Worm (Caenorhabditis elegans) whole organism, L4/young adult: ENCODE data around the gene asp-4.
A peak's percentile ranks its signal among the peaks of the same experiment; 100 is the strongest.

Source experiments
- W03F9.2 ChIP-seq: fragments of 150-350 bp; optimal IDR thresholded peaks from 2 replicates; lab custom pipeline; 2014; ENCODE audit warnings: missing biosample characterization, missing genetic modification characterization
- dao-5 ChIP-seq: sonication (generic microtip); optimal IDR thresholded peaks from 2 replicates; lab custom pipeline; 2016; ENCODE audit warnings: missing genotype, missing genetic modification characterization, moderate library complexity, missing compliant biosample characterization
- him-1 ChIP-seq: sonication (generic microtip); optimal IDR thresholded peaks from 2 replicates; lab custom pipeline; 2016; ENCODE audit warnings: missing genotype, missing genetic modification reagents, missing genetic modification characterization, missing compliant biosample characterization

The asp-4 gene

ce11 chrX:13238197-13238596 is 16.9 kb upstream of the asp-4 start, which contains the start of gene K08H2.4:
Gene K08H2.4 (plus strand): TSS chrX:13238497.
- TF ChIP-seq dao-5 (tag; lab: Kevin White, UChicago) (no peak), W03F9.2 (no peak), him-1 (tag; lab: Kevin White, UChicago) (no peak)

- no peak for TF ChIP-seq W03F9.2
- no peak for TF ChIP-seq him-1 (tag; lab: Kevin White, UChicago)
- TF ChIP-seq dao-5 (tag; lab: Kevin White, UChicago): no peak
Observed at ce11 chrX:13237102-13237501, 15.8 kb upstream of the asp-4 start, which contains the start of gene K08H2.3. Gene K08H2.3 (plus strand): TSS chrX:13237402.

ce11 chrX:13234879-13235278 is 13.6 kb upstream of the asp-4 start, which contains the start of gene K08H2.2:
Gene K08H2.2 (minus strand): TSS chrX:13234979.
- no peak for TF ChIP-seq dao-5 (tag; lab: Kevin White, UChicago)
- no peak for TF ChIP-seq W03F9.2
- TF ChIP-seq him-1 (tag; lab: Kevin White, UChicago): no peak

ce11 chrX:13232259-13232658 is 11.0 kb upstream of the asp-4 start, which contains the start of gene bgnt-1.5:
Gene bgnt-1.5 (minus strand): TSS chrX:13232359.
- TF ChIP-seq W03F9.2 (no peak), dao-5 (tag; lab: Kevin White, UChicago) (no peak), him-1 (tag; lab: Kevin White, UChicago) (no peak)

- TF ChIP-seq W03F9.2 (no peak), him-1 (tag; lab: Kevin White, UChicago) (no peak), dao-5 (tag; lab: Kevin White, UChicago) (no peak)
Observed at ce11 chrX:13227778-13228177, 6.5 kb upstream of the asp-4 start.

ce11 chrX:13226614-13227096 is 5.4 kb upstream of the asp-4 start, which contains the start of gene skr-21:
Gene skr-21 (minus strand): TSS chrX:13226664.
- TF ChIP-seq him-1 (tag; lab: Kevin White, UChicago) (no peak), dao-5 (tag; lab: Kevin White, UChicago) (no peak), W03F9.2 (no peak)

- TF ChIP-seq dao-5 (tag; lab: Kevin White, UChicago) (no peak), W03F9.2 (no peak), him-1 (tag; lab: Kevin White, UChicago) (no peak)
Observed at ce11 chrX:13225111-13225905, 4.0 kb upstream of the asp-4 start.

- no peak for TF ChIP-seq him-1 (tag; lab: Kevin White, UChicago)
- TF ChIP-seq dao-5 (tag; lab: Kevin White, UChicago): no peak
- TF ChIP-seq W03F9.2: no peak
Observed at ce11 chrX:13224608-13225007, 3.3 kb upstream of the asp-4 start, which contains the start of gene skr-19. Gene skr-19 (minus strand): TSS chrX:13224708.

- TF ChIP-seq him-1 (tag; lab: Kevin White, UChicago) (no peak), dao-5 (tag; lab: Kevin White, UChicago) (no peak), W03F9.2 (no peak)
Observed at ce11 chrX:13223437-13223836, 2.2 kb upstream of the asp-4 start, which contains the start of gene skr-20. Gene skr-20 (minus strand): TSS chrX:13223537.

- TF ChIP-seq him-1 (tag; lab: Kevin White, UChicago) (no peak), dao-5 (tag; lab: Kevin White, UChicago) (no peak)
Observed at ce11 chrX:13220609-13221008, 653 bp downstream of the asp-4 start.

- TF ChIP-seq dao-5 (tag; lab: Kevin White, UChicago) (no peak), W03F9.2 (no peak), him-1 (tag; lab: Kevin White, UChicago) (no peak)
Observed at ce11 chrX:13217940-13218339, 3.3 kb downstream of the asp-4 start.

- no peak for TF ChIP-seq him-1 (tag; lab: Kevin White, UChicago)
- TF ChIP-seq W03F9.2: no peak
- TF ChIP-seq dao-5 (tag; lab: Kevin White, UChicago): no peak
Observed at ce11 chrX:13216802-13217201, 4.5 kb downstream of the asp-4 start, which contains the start of gene R12H7.4. Gene R12H7.4 (plus strand): TSS chrX:13217102.

ce11 chrX:13212528-13212927 is 8.7 kb downstream of the asp-4 start:
- no peak for TF ChIP-seq dao-5 (tag; lab: Kevin White, UChicago)
- TF ChIP-seq him-1 (tag; lab: Kevin White, UChicago): no peak
- no peak for TF ChIP-seq W03F9.2

ce11 chrX:13210478-13210877 is 10.8 kb downstream of the asp-4 start:
- TF ChIP-seq him-1 (tag; lab: Kevin White, UChicago): peak; percentile 83
- TF ChIP-seq dao-5 (tag; lab: Kevin White, UChicago): no peak
